Fruit fly (Drosophila melanogaster): ENCODE data around the gene CG5087.

The CG5087 gene

dm6 chr3L:8997686-8998239 lies at the start of gene CG5087, which contains the start of gene smg:
Gene CG5087 (plus strand): TSS chr3L:8998184.
Gene smg (minus strand): TSS chr3L:8997989.
- TF ChIP-seq Mio (GFP tag; optimal IDR thresholded peaks at IDR 0.05) (no peak), pan (optimal IDR thresholded peaks at IDR 0.05) (no peak), rgr (GFP tag; optimal IDR thresholded peaks at IDR 0.05) (peak; percentile 31), sv (GFP tag; optimal IDR thresholded peaks at IDR 0.05) (no peak), HLH106 (tag; optimal IDR thresholded peaks at IDR 0.05) (peak; percentile 3), OdsH (GFP tag; optimal IDR thresholded peaks at IDR 0.05) (no peak), Myc (optimal IDR thresholded peaks at IDR 0.05) (peak; percentile 74), Abd-B (GFP tag; optimal IDR thresholded peaks at IDR 0.05) (no peak), Rel (GFP tag; optimal IDR thresholded peaks at IDR 0.05) (no peak), Rel (tag; optimal IDR thresholded peaks at IDR 0.05) (peak; percentile 66), Hr78 (GFP tag; optimal IDR thresholded peaks at IDR 0.05) (no peak), Dif (GFP tag; optimal IDR thresholded peaks at IDR 0.05; ENCODE audit: partially characterized antibody) (no peak), fru (GFP tag; optimal IDR thresholded peaks at IDR 0.05) (no peak), Hr83 (GFP tag; optimal IDR thresholded peaks at IDR 0.05; ENCODE audit: poor library complexity, severe bottlenecking) (peak; percentile 37), tai (GFP tag; optimal IDR thresholded peaks at IDR 0.05) (no peak), br (GFP tag; optimal IDR thresholded peaks at IDR 0.05) (no peak), dsf (GFP tag; optimal IDR thresholded peaks at IDR 0.05; ENCODE audit: borderline replicate concordance) (no peak), dl (GFP tag; optimal IDR thresholded peaks at IDR 0.05; ENCODE audit: insufficient read depth in 1 of 2, partially characterized antibody in 2 of 2) (peak in 1 of 2 experiments; percentile 9), ey (GFP tag; optimal IDR thresholded peaks at IDR 0.05) (no peak), Sp1 (GFP tag; optimal IDR thresholded peaks at IDR 0.05) (no peak), CG32264 (GFP tag; optimal IDR thresholded peaks at IDR 0.05) (no peak), Vsx2 (GFP tag; optimal IDR thresholded peaks at IDR 0.05; ENCODE audit: partially characterized antibody) (no peak), lola (GFP tag; optimal IDR thresholded peaks at IDR 0.05) (no peak), usp (GFP tag; optimal IDR thresholded peaks at IDR 0.05) (no peak), GATAd (GFP tag; optimal IDR thresholded peaks at IDR 0.05) (no peak), sage (GFP tag; optimal IDR thresholded peaks at IDR 0.05) (no peak), Jra (GFP tag; optimal IDR thresholded peaks at IDR 0.05) (no peak), woc (GFP tag; optimal IDR thresholded peaks at IDR 0.05) (no peak), jim (GFP tag; optimal IDR thresholded peaks at IDR 0.05) (no peak), psq (GFP tag; optimal IDR thresholded peaks at IDR 0.05) (no peak), Dfd (GFP tag; optimal IDR thresholded peaks at IDR 0.05) (no peak), CG9705 (GFP tag; optimal IDR thresholded peaks at IDR 0.05) (no peak), foxo (GFP tag; optimal IDR thresholded peaks at IDR 0.05) (peak in 1 of 2 experiments; percentile 19), N (GFP tag; optimal IDR thresholded peaks at IDR 0.05) (no peak), CrebA (GFP tag; optimal IDR thresholded peaks at IDR 0.05; ENCODE audit: borderline replicate concordance) (no peak), brk (GFP tag; optimal IDR thresholded peaks at IDR 0.05) (no peak), h (GFP tag; optimal IDR thresholded peaks at IDR 0.05) (peak; percentile 5), Hnf4 (GFP tag; optimal IDR thresholded peaks at IDR 0.05) (no peak), dmrt93B (GFP tag; optimal IDR thresholded peaks at IDR 0.05) (no peak)

dm6 chr3L:8949823-8950222 lies 48.2 kb upstream of the CG5087 start:
- TF ChIP-seq Dfd (GFP tag; optimal IDR thresholded peaks at IDR 0.05) (peak; percentile 57), h (GFP tag; optimal IDR thresholded peaks at IDR 0.05) (no peak), Dif (GFP tag; optimal IDR thresholded peaks at IDR 0.05; ENCODE audit: partially characterized antibody) (no peak), CG32264 (GFP tag; optimal IDR thresholded peaks at IDR 0.05) (no peak)

DNA sequence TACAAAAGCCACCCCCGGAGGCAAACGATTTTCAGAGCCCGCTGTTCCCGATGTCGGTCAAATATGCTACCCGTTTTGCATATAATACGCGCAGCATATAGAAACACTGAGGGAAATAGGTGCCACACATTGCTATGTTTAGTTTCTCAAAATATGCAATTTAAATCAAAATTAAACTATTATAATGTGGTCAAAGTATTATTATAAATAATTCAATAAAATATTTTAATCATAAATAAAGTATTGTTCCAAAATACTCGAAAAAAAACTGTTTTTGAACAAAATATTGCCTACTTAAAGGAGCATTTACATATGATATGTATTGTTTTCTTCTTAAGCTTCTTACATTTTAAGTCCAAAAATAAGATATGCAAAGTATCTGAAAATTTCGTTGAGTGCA lies 47.0 kb upstream of the CG5087 start:
- TF ChIP-seq pan (optimal IDR thresholded peaks at IDR 0.05) (no peak), br (GFP tag; optimal IDR thresholded peaks at IDR 0.05) (no peak), dl (GFP tag; optimal IDR thresholded peaks at IDR 0.05; ENCODE audit: insufficient read depth in 1 of 2, partially characterized antibody in 2 of 2) (no peak), psq (GFP tag; optimal IDR thresholded peaks at IDR 0.05) (no peak), Dfd (GFP tag; optimal IDR thresholded peaks at IDR 0.05) (no peak), Vsx2 (GFP tag; optimal IDR thresholded peaks at IDR 0.05; ENCODE audit: partially characterized antibody) (no peak), Mio (GFP tag; optimal IDR thresholded peaks at IDR 0.05) (no peak), Abd-B (GFP tag; optimal IDR thresholded peaks at IDR 0.05) (no peak), fru (GFP tag; optimal IDR thresholded peaks at IDR 0.05) (no peak), foxo (GFP tag; optimal IDR thresholded peaks at IDR 0.05) (no peak), N (GFP tag; optimal IDR thresholded peaks at IDR 0.05) (no peak)

Measured in whole organism, wandering third instar larva.